Fruit fly (Drosophila melanogaster) whole organism, prepupa: ENCODE data around the gene Spn28Da.
A peak's percentile ranks its signal among the peaks of the same experiment; 100 is the strongest.

Experiments
- Blimp-1 ChIP-seq: fragments of 200-800 bp; sonication (Bioruptor generic); optimal IDR thresholded peaks from 3 replicates; lab custom pipeline; 2017; ENCODE audit warnings: missing biosample characterization, missing genetic modification characterization, mild to moderate bottlenecking, moderate library complexity, missing genetic modification reagents
- CG10631 ChIP-seq: fragments of 200-800 bp; sonication (Bioruptor generic); optimal IDR thresholded peaks from 2 replicates; lab custom pipeline; 2016; ENCODE audit warnings: missing biosample characterization, missing genetic modification characterization
- CG10669 ChIP-seq: fragments of 200-800 bp; sonication (Bioruptor generic); optimal IDR thresholded peaks from 3 replicates; lab custom pipeline; 2018; ENCODE audit warnings: missing biosample characterization, mild to moderate bottlenecking, missing genetic modification characterization, moderate library complexity
- CG11294 ChIP-seq: fragments of 200-800 bp; sonication (Bioruptor generic); IDR thresholded peaks from 2 replicates; pipeline ENCODE4 v1.3.6; 2022; ENCODE audit warnings: missing biosample characterization, missing genetic modification characterization
- CG11762 ChIP-seq: fragments of 200-800 bp; sonication (Bioruptor generic); optimal IDR thresholded peaks from 3 replicates; lab custom pipeline; 2016; ENCODE audit warnings: missing biosample characterization, missing genetic modification characterization; ENCODE audit not compliant: insufficient read depth
- CG11902 ChIP-seq: fragments of 200-800 bp; sonication (Bioruptor generic); optimal IDR thresholded peaks from 3 replicates; lab custom pipeline; 2016; ENCODE audit warnings: missing biosample characterization, missing genetic modification characterization
- CG15336 ChIP-seq: fragments of 200-800 bp; sonication (Bioruptor generic); IDR thresholded peaks from 2 replicates; pipeline ENCODE4 v1.3.6; 2022; ENCODE audit warnings: missing biosample characterization, missing genetic modification characterization
- CG1621 ChIP-seq: fragments of 200-800 bp; sonication (Bioruptor generic); optimal IDR thresholded peaks from 3 replicates; lab custom pipeline; 2018; ENCODE audit warnings: missing biosample characterization, mild to moderate bottlenecking, missing genetic modification characterization
- CG3032 ChIP-seq: fragments of 200-800 bp; optimal IDR thresholded peaks from 2 replicates; lab custom pipeline; 2019; ENCODE audit warnings: missing biosample characterization, mild to moderate bottlenecking, missing genetic modification characterization, moderate library complexity
- CG31627 ChIP-seq: fragments of 200-800 bp; sonication (Bioruptor generic); optimal IDR thresholded peaks from 3 replicates; lab custom pipeline; 2016; ENCODE audit warnings: missing biosample characterization, missing genetic modification characterization
- CG32006 ChIP-seq: fragments of 200-800 bp; sonication (Bioruptor generic); optimal IDR thresholded peaks from 3 replicates; lab custom pipeline; 2017; ENCODE audit warnings: missing biosample characterization, mild to moderate bottlenecking, missing genetic modification characterization
- CG34406 ChIP-seq: fragments of 200-800 bp; sonication (Bioruptor generic); optimal IDR thresholded peaks from 3 replicates; lab custom pipeline; 2016; ENCODE audit warnings: missing biosample characterization, missing genetic modification characterization
- CG4318 ChIP-seq: fragments of 200-800 bp; sonication (Bioruptor generic); optimal IDR thresholded peaks from 3 replicates; lab custom pipeline; 2017; ENCODE audit warnings: missing biosample characterization, mild to moderate bottlenecking, missing genetic modification characterization
- CG6163 ChIP-seq: fragments of 200-800 bp; sonication (Bioruptor generic); IDR thresholded peaks from 3 replicates; pipeline ENCODE4 v1.3.6; 2022; ENCODE audit warnings: missing biosample characterization, missing genetic modification characterization
- CG6276 ChIP-seq: fragments of 200-800 bp; sonication (Bioruptor generic); optimal IDR thresholded peaks from 2 replicates; lab custom pipeline; 2017; ENCODE audit warnings: missing biosample characterization, mild to moderate bottlenecking, missing genetic modification characterization
- CG6792 ChIP-seq: fragments of 200-800 bp; sonication (Bioruptor generic); optimal IDR thresholded peaks from 3 replicates; lab custom pipeline; 2016; ENCODE audit warnings: missing biosample characterization, missing genetic modification characterization
- CG6808 ChIP-seq: fragments of 200-800 bp; sonication (Bioruptor generic); optimal IDR thresholded peaks from 3 replicates; lab custom pipeline; 2017; ENCODE audit warnings: missing biosample characterization, missing genetic modification characterization, mild to moderate bottlenecking, moderate library complexity, missing genetic modification reagents
- CG6854 ChIP-seq: fragments of 200-800 bp; sonication (Bioruptor generic); optimal IDR thresholded peaks from 2 replicates; lab custom pipeline; 2017; ENCODE audit warnings: missing biosample characterization, mild to moderate bottlenecking, missing genetic modification characterization
- CG7368 ChIP-seq: fragments of 200-800 bp; sonication (Bioruptor generic); optimal IDR thresholded peaks from 3 replicates; lab custom pipeline; 2016; ENCODE audit warnings: missing biosample characterization, missing genetic modification characterization
- CG8119 ChIP-seq: fragments of 200-800 bp; sonication (Bioruptor generic); IDR thresholded peaks from 3 replicates; pipeline ENCODE4 v1.3.6; 2022; ENCODE audit warnings: missing biosample characterization, missing genetic modification characterization
- CG8319 ChIP-seq: fragments of 200-800 bp; sonication (Bioruptor generic); optimal IDR thresholded peaks from 3 replicates; lab custom pipeline; 2016; ENCODE audit warnings: missing biosample characterization, missing genetic modification characterization
- CG8632 ChIP-seq: fragments of 200-800 bp; sonication (Bioruptor generic); optimal IDR thresholded peaks from 3 replicates; lab custom pipeline; 2016; ENCODE audit warnings: missing biosample characterization, missing genetic modification characterization
- CG9139 ChIP-seq: fragments of 200-800 bp; sonication (Bioruptor generic); optimal IDR thresholded peaks from 3 replicates; lab custom pipeline; 2017; ENCODE audit warnings: missing biosample characterization, mild to moderate bottlenecking, missing genetic modification characterization
- Eip75B ChIP-seq: fragments of 200-800 bp; sonication (Bioruptor generic); optimal IDR thresholded peaks from 3 replicates; lab custom pipeline; 2016; ENCODE audit warnings: missing biosample characterization, missing genetic modification characterization
- Eip78C ChIP-seq: fragments of 200-800 bp; sonication (Bioruptor generic); peaks from one replicate; lab custom pipeline; 2016; ENCODE audit warnings: missing biosample characterization, missing genetic modification characterization
- Ets21C ChIP-seq: fragments of 200-800 bp; sonication (Bioruptor generic); optimal IDR thresholded peaks from 3 replicates; lab custom pipeline; 2016; ENCODE audit warnings: missing biosample characterization, missing genetic modification characterization
- Ets96B ChIP-seq: fragments of 200-800 bp; optimal IDR thresholded peaks from 2 replicates; lab custom pipeline; 2019; ENCODE audit warnings: missing biosample characterization, mild to moderate bottlenecking, missing genetic modification characterization, moderate library complexity
- Gug ChIP-seq: fragments of 200-800 bp; sonication (Bioruptor generic); IDR thresholded peaks from 2 replicates; pipeline ENCODE4 v1.3.6; 2022; ENCODE audit warnings: missing biosample characterization, missing genetic modification characterization
- Hr39 ChIP-seq: fragments of 200-800 bp; sonication (Bioruptor generic); optimal IDR thresholded peaks from 2 replicates; lab custom pipeline; 2016; ENCODE audit warnings: missing biosample characterization, missing genetic modification characterization
- Hr4 ChIP-seq: fragments of 200-800 bp; sonication (Bioruptor generic); optimal IDR thresholded peaks from 3 replicates; lab custom pipeline; 2016; ENCODE audit warnings: missing biosample characterization, missing genetic modification characterization
- Lpt ChIP-seq: fragments of 200-800 bp; sonication (Bioruptor generic); optimal IDR thresholded peaks from 3 replicates; lab custom pipeline; 2016; ENCODE audit warnings: missing biosample characterization, missing genetic modification characterization
- Met ChIP-seq: fragments of 200-800 bp; sonication (Bioruptor generic); optimal IDR thresholded peaks from 3 replicates; lab custom pipeline; 2016; ENCODE audit warnings: missing biosample characterization, missing genetic modification characterization
- OdsH ChIP-seq: fragments of 200-800 bp; sonication (Bioruptor generic); optimal IDR thresholded peaks from 3 replicates; lab custom pipeline; 2016; ENCODE audit warnings: missing biosample characterization, missing genetic modification characterization
- Smox ChIP-seq: fragments of 200-800 bp; sonication (Bioruptor generic); optimal IDR thresholded peaks from 3 replicates; lab custom pipeline; 2016; ENCODE audit warnings: missing biosample characterization, missing genetic modification characterization
- Sox102F ChIP-seq: fragments of 200-800 bp; sonication (Bioruptor generic); optimal IDR thresholded peaks from 2 replicates; lab custom pipeline; 2016; ENCODE audit warnings: missing biosample characterization, mild to moderate bottlenecking, missing genetic modification characterization
- Sox14 ChIP-seq: fragments of 200-800 bp; sonication (Bioruptor generic); optimal IDR thresholded peaks from 3 replicates; lab custom pipeline; 2016; ENCODE audit warnings: missing biosample characterization, missing genetic modification characterization
- Sox15 ChIP-seq: fragments of 200-800 bp; sonication (Bioruptor generic); optimal IDR thresholded peaks from 3 replicates; lab custom pipeline; 2016; ENCODE audit warnings: missing biosample characterization, missing genetic modification characterization
- achi ChIP-seq: fragments of 200-800 bp; sonication (Bioruptor generic); optimal IDR thresholded peaks from 3 replicates; lab custom pipeline; 2016; ENCODE audit warnings: missing biosample characterization, missing genetic modification characterization
- acj6 ChIP-seq: fragments of 200-800 bp; sonication (Bioruptor generic); optimal IDR thresholded peaks from 3 replicates; lab custom pipeline; 2016; ENCODE audit warnings: missing biosample characterization, missing genetic modification characterization
- cyc ChIP-seq: fragments of 200-800 bp; sonication (Bioruptor generic); optimal IDR thresholded peaks from 3 replicates; lab custom pipeline; 2016; ENCODE audit warnings: missing biosample characterization, missing genetic modification characterization
- dsx ChIP-seq: fragments of 200-800 bp; optimal IDR thresholded peaks from 3 replicates; lab custom pipeline; 2019; ENCODE audit warnings: missing biosample characterization, mild to moderate bottlenecking, missing genetic modification characterization, moderate library complexity; ENCODE audit not compliant: poor library complexity, severe bottlenecking
- eg ChIP-seq: fragments of 200-800 bp; sonication (Bioruptor generic); IDR thresholded peaks from 3 replicates; pipeline ENCODE4 v1.3.6; 2022; ENCODE audit warnings: missing biosample characterization, missing genetic modification characterization
- fd59A ChIP-seq: fragments of 200-800 bp; sonication (Bioruptor generic); optimal IDR thresholded peaks from 2 replicates; lab custom pipeline; 2017; ENCODE audit warnings: missing biosample characterization, mild to moderate bottlenecking, missing genetic modification characterization, missing genetic modification reagents
- fd85E ChIP-seq: fragments of 200-800 bp; sonication (Bioruptor generic); optimal IDR thresholded peaks from 3 replicates; lab custom pipeline; 2016; ENCODE audit warnings: missing biosample characterization, missing genetic modification characterization
- fkh ChIP-seq: fragments of 200-800 bp; sonication (Bioruptor generic); optimal IDR thresholded peaks from 3 replicates; lab custom pipeline; 2017; ENCODE audit warnings: missing biosample characterization, mild to moderate bottlenecking, missing genetic modification characterization, moderate library complexity
- lz ChIP-seq: fragments of 200-800 bp; sonication (Bioruptor generic); optimal IDR thresholded peaks from 3 replicates; lab custom pipeline; 2016; ENCODE audit warnings: missing biosample characterization, missing genetic modification characterization
- pdm3 ChIP-seq: fragments of 200-800 bp; sonication (Bioruptor generic); optimal IDR thresholded peaks from 3 replicates; lab custom pipeline; 2016; ENCODE audit warnings: missing biosample characterization, missing genetic modification characterization
- salr ChIP-seq, 2 experiments: fragments of 200-800 bp; sonication (Bioruptor generic); optimal IDR thresholded peaks; 3 replicates each; lab custom pipeline; 2016 to 2018; ENCODE audit warnings: missing biosample characterization in 2 of 2, missing genetic modification characterization in 2 of 2, mild to moderate bottlenecking in 1 of 2
- spab ChIP-seq: fragments of 200-800 bp; sonication (Bioruptor generic); optimal IDR thresholded peaks from 2 replicates; lab custom pipeline; 2017; ENCODE audit warnings: missing biosample characterization, mild to moderate bottlenecking, missing genetic modification characterization, missing genetic modification reagents
- ss ChIP-seq, 2 experiments: fragments of 200-800 bp; sonication (Bioruptor generic); optimal IDR thresholded peaks; 2 replicates in 1 of 2; 3 replicates in 1 of 2; lab custom pipeline; 2017 to 2018; ENCODE audit warnings: mild to moderate bottlenecking in 2 of 2, missing biosample characterization in 2 of 2, missing genetic modification characterization in 2 of 2, moderate library complexity in 1 of 2
- svp ChIP-seq: fragments of 200-800 bp; sonication (Bioruptor generic); peaks from one replicate; lab custom pipeline; 2016; ENCODE audit warnings: missing biosample characterization, missing genetic modification characterization
- topi ChIP-seq: fragments of 200-800 bp; sonication (Bioruptor generic); optimal IDR thresholded peaks from 3 replicates; lab custom pipeline; 2016; ENCODE audit warnings: missing biosample characterization, missing genetic modification characterization
- vri ChIP-seq: fragments of 200-800 bp; sonication (Bioruptor generic); optimal IDR thresholded peaks from 3 replicates; lab custom pipeline; 2016; ENCODE audit warnings: missing biosample characterization, mild to moderate bottlenecking, missing genetic modification characterization

Spn28Da gene

DNA sequence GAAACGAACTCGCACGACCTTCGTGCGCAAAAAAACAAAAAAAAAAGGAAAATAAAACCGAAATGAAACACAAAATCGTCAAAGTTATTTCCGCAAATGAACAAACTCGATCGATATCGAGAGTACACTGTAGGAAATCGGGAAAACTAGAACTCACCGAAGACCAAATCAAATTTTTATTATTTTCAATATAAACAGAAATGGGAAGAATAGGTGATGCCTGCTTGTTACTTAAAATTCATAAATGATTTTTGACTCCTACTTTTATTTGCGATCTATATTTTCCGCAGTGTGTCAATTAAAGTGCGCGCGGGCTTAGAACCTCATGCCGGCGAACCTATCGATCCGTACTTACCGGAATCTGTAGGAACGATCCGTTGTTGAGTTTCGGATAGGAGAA is 13.3 kb downstream of the Spn28Da start:
- TF ChIP-seq pdm3 (GFP tag; lab: Kevin White, UChicago): peak; percentile 37
- peak; percentile 73 for TF ChIP-seq svp (GFP tag; lab: Kevin White, UChicago)
- peak; percentile 12 for TF ChIP-seq CG6808
- no peak for TF ChIP-seq CG1621 (tag; lab: Kevin White, UChicago)
- TF ChIP-seq Lpt: no peak
- TF ChIP-seq CG10669 (GFP tag; lab: Kevin White, UChicago): peak; percentile 15
- peak; percentile 17 for TF ChIP-seq Ets96B (tag; lab: Kevin White, UChicago)
- no peak for TF ChIP-seq Blimp-1 (GFP tag; lab: Kevin White, UChicago)
- peak in 1 of 2 experiments; percentile 16 for TF ChIP-seq ss (GFP tag; optimal IDR thresholded peaks at IDR 0.05; lab: Kevin White, UChicago)
- no peak for TF ChIP-seq CG9139 (GFP tag; lab: Kevin White, UChicago)
- no peak for TF ChIP-seq CG11294 (GFP tag; lab: Robert Waterston, UW)
- TF ChIP-seq cyc (GFP tag; lab: Kevin White, UChicago): peak; percentile 38
- peak; percentile 40 for TF ChIP-seq Hr39
- no peak for TF ChIP-seq CG6854 (GFP tag; lab: Kevin White, UChicago)
- peak; percentile 34 for TF ChIP-seq CG31627 (GFP tag; lab: Kevin White, UChicago)
- no peak for TF ChIP-seq dsx (GFP tag; lab: Kevin White, UChicago)
- TF ChIP-seq spab: no peak
- peak; percentile 79 for TF ChIP-seq Eip78C
- no peak for TF ChIP-seq Sox14 (GFP tag; lab: Kevin White, UChicago)
- peak; percentile 51 for TF ChIP-seq topi (GFP tag; lab: Kevin White, UChicago)
- TF ChIP-seq Smox (GFP tag; lab: Kevin White, UChicago): peak; percentile 37
- peak; percentile 44 for TF ChIP-seq lz (GFP tag; lab: Kevin White, UChicago)
- TF ChIP-seq Hr4 (GFP tag; lab: Kevin White, UChicago): no peak
- no peak for TF ChIP-seq salr (GFP tag; optimal IDR thresholded peaks at IDR 0.05; lab: Kevin White, UChicago)
- peak; percentile 2 for TF ChIP-seq CG7368
- no peak for TF ChIP-seq CG32006 (GFP tag; lab: Kevin White, UChicago)
- no peak for TF ChIP-seq CG8119
- TF ChIP-seq achi: peak; percentile 37
- peak; percentile 20 for TF ChIP-seq CG6792 (GFP tag; lab: Kevin White, UChicago)
- TF ChIP-seq Ets21C (GFP tag; lab: Kevin White, UChicago): peak; percentile 19
- no peak for TF ChIP-seq fd85E (GFP tag; lab: Kevin White, UChicago)
- TF ChIP-seq Gug: no peak
- peak; percentile 3 for TF ChIP-seq vri (GFP tag; lab: Kevin White, UChicago)
- no peak for TF ChIP-seq CG11902
- TF ChIP-seq Met: peak; percentile 55
- peak; percentile 42 for TF ChIP-seq OdsH (GFP tag; lab: Kevin White, UChicago)
- TF ChIP-seq Sox102F (GFP tag; lab: Kevin White, UChicago): peak; percentile 31
- peak; percentile 30 for TF ChIP-seq Eip75B (GFP tag; lab: Kevin White, UChicago)
- TF ChIP-seq CG15336 (GFP tag; lab: Robert Waterston, UW): peak; percentile 27; the same call in 1 of the 2 replicates
- TF ChIP-seq Sox15 (GFP tag; lab: Kevin White, UChicago): peak; percentile 17
- TF ChIP-seq CG4318 (GFP tag; lab: Kevin White, UChicago): no peak
- no peak for TF ChIP-seq fkh
- TF ChIP-seq CG6276 (GFP tag; lab: Kevin White, UChicago): no peak
- peak; percentile 1 for TF ChIP-seq CG8319 (GFP tag; lab: Kevin White, UChicago)
- no peak for TF ChIP-seq eg (GFP tag; lab: Robert Waterston, UW)
- TF ChIP-seq CG11762 (GFP tag; lab: Kevin White, UChicago): peak; percentile 17
- peak; percentile 35 for TF ChIP-seq CG3032 (tag; lab: Kevin White, UChicago)
- TF ChIP-seq acj6: peak; percentile 45
- TF ChIP-seq fd59A: no peak
- peak; percentile 68; the same call in 2 of the 3 replicates for TF ChIP-seq CG6163 (GFP tag; lab: Robert Waterston, UW)
- TF ChIP-seq CG34406 (GFP tag; lab: Kevin White, UChicago): peak; percentile 30
- TF ChIP-seq CG10631: peak; percentile 35
- TF ChIP-seq CG8632 (GFP tag; lab: Kevin White, UChicago): peak; percentile 50
